Worm (Caenorhabditis elegans) whole organism, late embryonic: ENCODE measurements around the gene tam-1.
A peak's percentile ranks its signal among the peaks of the same experiment; 100 is the strongest.

ENCODE experiments used
- C08G9.2 ChIP-seq: sonication (generic microtip); optimal IDR thresholded peaks from 2 replicates; lab custom pipeline; 2016; ENCODE audit warnings: mild to moderate bottlenecking, missing genetic modification characterization, moderate library complexity, missing compliant biosample characterization
- C38D4.7 ChIP-seq: fragments of 200-800 bp; sonication (Bioruptor generic); optimal IDR thresholded peaks from 2 replicates; lab custom pipeline; 2018; ENCODE audit warnings: mild to moderate bottlenecking, missing genetic modification characterization, moderate library complexity, missing compliant biosample characterization
- F13H6.1 ChIP-seq: sonication (generic microtip); optimal IDR thresholded peaks from 2 replicates; lab custom pipeline; 2016; ENCODE audit warnings: missing genetic modification characterization, missing compliant biosample characterization
- K09A11.1 ChIP-seq: sonication (generic microtip); optimal IDR thresholded peaks from 2 replicates; lab custom pipeline; 2017; ENCODE audit warnings: antibody characterized with exemption, mild to moderate bottlenecking, missing genetic modification characterization, missing compliant biosample characterization; ENCODE audit not compliant: insufficient read depth
- T23F11.4 ChIP-seq: fragments of 200-800 bp; sonication (Bioruptor generic); optimal IDR thresholded peaks from 2 replicates; lab custom pipeline; 2018; ENCODE audit warnings: mild to moderate bottlenecking, missing genetic modification characterization, missing compliant biosample characterization
- ahr-1 ChIP-seq: sonication (generic microtip); optimal IDR thresholded peaks from 2 replicates; lab custom pipeline; 2016; ENCODE audit warnings: missing genetic modification characterization, missing compliant biosample characterization
- ama-1 ChIP-seq: fragments of 150-350 bp; optimal IDR thresholded peaks from 2 replicates; lab custom pipeline; 2014
- ceh-14 ChIP-seq: sonication (generic microtip); optimal IDR thresholded peaks from 2 replicates; lab custom pipeline; 2016; ENCODE audit warnings: missing genotype, missing genetic modification characterization, missing compliant biosample characterization
- ceh-18 ChIP-seq: sonication (generic microtip); optimal IDR thresholded peaks from 2 replicates; lab custom pipeline; 2016; ENCODE audit warnings: missing genetic modification characterization, missing compliant biosample characterization
- ceh-19 ChIP-seq: fragments of 200-800 bp; sonication (Bioruptor generic); optimal IDR thresholded peaks from 2 replicates; lab custom pipeline; 2018; ENCODE audit warnings: mild to moderate bottlenecking, missing genetic modification characterization, missing compliant biosample characterization
- ceh-2 ChIP-seq: sonication (generic microtip); optimal IDR thresholded peaks from 2 replicates; lab custom pipeline; 2016; ENCODE audit warnings: missing genotype, missing genetic modification characterization, missing compliant biosample characterization
- ceh-24 ChIP-seq: sonication (generic microtip); optimal IDR thresholded peaks from 2 replicates; lab custom pipeline; 2016; ENCODE audit warnings: mild to moderate bottlenecking, missing genetic modification characterization, missing compliant biosample characterization
- ceh-30 ChIP-seq: fragments of 150-350 bp; optimal IDR thresholded peaks from 2 replicates; lab custom pipeline; 2014; ENCODE audit warnings: missing biosample characterization, missing genetic modification characterization
- ceh-31 ChIP-seq: sonication (generic microtip); optimal IDR thresholded peaks from 2 replicates; lab custom pipeline; 2016; ENCODE audit warnings: missing genetic modification characterization, missing compliant biosample characterization
- ceh-34 ChIP-seq: sonication (generic microtip); optimal IDR thresholded peaks from 2 replicates; lab custom pipeline; 2016; ENCODE audit warnings: mild to moderate bottlenecking, missing genetic modification characterization, missing compliant biosample characterization
- ceh-45 ChIP-seq: fragments of 200-800 bp; sonication (Bioruptor generic); IDR thresholded peaks from 2 replicates; pipeline ENCODE4 v1.3.6; 2022; ENCODE audit warnings: missing genetic modification reagents, missing genetic modification characterization, missing compliant biosample characterization
- ceh-6 ChIP-seq: fragments of 200-800 bp; sonication (Bioruptor generic); optimal IDR thresholded peaks from 2 replicates; lab custom pipeline; 2018; ENCODE audit warnings: mild to moderate bottlenecking, missing genetic modification characterization, missing compliant biosample characterization
- che-1 ChIP-seq: sonication (generic microtip); optimal IDR thresholded peaks from 2 replicates; lab custom pipeline; 2016; ENCODE audit warnings: mild to moderate bottlenecking, missing genetic modification characterization, missing compliant biosample characterization
- dmd-4 ChIP-seq: sonication (generic microtip); optimal IDR thresholded peaks from 2 replicates; lab custom pipeline; 2016; ENCODE audit warnings: borderline replicate concordance, missing genetic modification characterization, missing compliant biosample characterization
- elt-2 ChIP-seq: sonication (generic microtip); optimal IDR thresholded peaks from 2 replicates; lab custom pipeline; 2016; ENCODE audit warnings: missing genetic modification reagents, missing genetic modification characterization, missing compliant biosample characterization
- eyg-1 ChIP-seq: sonication (generic microtip); optimal IDR thresholded peaks from 2 replicates; lab custom pipeline; 2016; ENCODE audit warnings: missing genotype, missing genetic modification characterization, missing compliant biosample characterization
- fax-1 ChIP-seq: sonication (generic microtip); optimal IDR thresholded peaks from 2 replicates; lab custom pipeline; 2016; ENCODE audit warnings: missing genotype, missing genetic modification characterization, missing compliant biosample characterization
- fkh-10 ChIP-seq: fragments of 150-350 bp; optimal IDR thresholded peaks from 2 replicates; lab custom pipeline; 2014; ENCODE audit warnings: missing biosample characterization, missing genetic modification reagents, missing genetic modification characterization
- hlh-15 ChIP-seq: sonication (generic microtip); optimal IDR thresholded peaks from 2 replicates; lab custom pipeline; 2016; ENCODE audit warnings: missing genetic modification characterization, missing compliant biosample characterization
- hlh-6 ChIP-seq: sonication (generic microtip); optimal IDR thresholded peaks from 2 replicates; lab custom pipeline; 2016; ENCODE audit warnings: missing genotype, missing genetic modification characterization, missing compliant biosample characterization
- lim-6 ChIP-seq: sonication (generic microtip); optimal IDR thresholded peaks from 2 replicates; lab custom pipeline; 2016; ENCODE audit warnings: missing genetic modification characterization, missing compliant biosample characterization
- madf-2 ChIP-seq: sonication (generic microtip); optimal IDR thresholded peaks from 2 replicates; lab custom pipeline; 2017; ENCODE audit warnings: missing genetic modification characterization, missing compliant biosample characterization
- mec-3 ChIP-seq: sonication (generic microtip); optimal IDR thresholded peaks from 2 replicates; lab custom pipeline; 2016; ENCODE audit warnings: borderline replicate concordance, missing genetic modification characterization, missing compliant biosample characterization
- nfya-1 ChIP-seq: sonication (generic microtip); optimal IDR thresholded peaks from 2 replicates; lab custom pipeline; 2017; ENCODE audit warnings: missing genetic modification characterization, mild to moderate bottlenecking, missing compliant biosample characterization, antibody characterized with exemption, moderate library complexity
- nhr-11 ChIP-seq: fragments of 150-350 bp; optimal IDR thresholded peaks from 2 replicates; lab custom pipeline; 2014; ENCODE audit warnings: missing biosample characterization, missing genetic modification characterization
- nhr-232 ChIP-seq: sonication (generic microtip); optimal IDR thresholded peaks from 2 replicates; lab custom pipeline; 2016; ENCODE audit warnings: missing genetic modification characterization, missing compliant biosample characterization
- pag-3 ChIP-seq: sonication (generic microtip); optimal IDR thresholded peaks from 2 replicates; lab custom pipeline; 2016; ENCODE audit warnings: missing compliant biosample characterization, missing genetic modification characterization, borderline replicate concordance
- pat-9 ChIP-seq: fragments of 200-800 bp; sonication (Bioruptor generic); optimal IDR thresholded peaks from 2 replicates; lab custom pipeline; 2018; ENCODE audit warnings: mild to moderate bottlenecking, missing genetic modification characterization, moderate library complexity, missing compliant biosample characterization
- pax-1 ChIP-seq: fragments of 150-350 bp; optimal IDR thresholded peaks from 2 replicates; lab custom pipeline; 2014; ENCODE audit warnings: missing biosample characterization, missing genetic modification characterization
- pha-4 ChIP-seq: fragments of 150-350 bp; optimal IDR thresholded peaks from 2 replicates; lab custom pipeline; 2018; ENCODE audit warnings: missing biosample characterization, missing genetic modification reagents, missing genetic modification characterization
- sox-2 ChIP-seq: fragments of 200-800 bp; sonication (Bioruptor generic); IDR thresholded peaks from 2 replicates; pipeline ENCODE4 v1.3.6; 2022; ENCODE audit warnings: missing genetic modification reagents, missing genetic modification characterization, missing compliant biosample characterization
- tbx-7 ChIP-seq: sonication (generic microtip); optimal IDR thresholded peaks from 2 replicates; lab custom pipeline; 2016; ENCODE audit warnings: missing genotype, missing genetic modification characterization, missing compliant biosample characterization
- ttx-3 ChIP-seq: sonication (generic microtip); optimal IDR thresholded peaks from 2 replicates; lab custom pipeline; 2016; ENCODE audit warnings: missing genetic modification reagents, missing genetic modification characterization, missing compliant biosample characterization
- unc-3 ChIP-seq, 2 experiments: fragments of 200-800 bp in 1 of 2; sonication (Bioruptor generic) in 1 of 2; sonication (generic microtip) in 1 of 2; conservative IDR thresholded peaks in 1 of 2; optimal IDR thresholded peaks in 1 of 2; 2 replicates each; pipeline versions ENCODE4 v1.3.6 to Lab custom; 2016 to 2022; ENCODE audit warnings: missing compliant biosample characterization in 2 of 2, missing genetic modification characterization in 2 of 2, missing genetic modification reagents in 1 of 2
- unc-55 ChIP-seq: sonication (generic microtip); optimal IDR thresholded peaks from 2 replicates; lab custom pipeline; 2017; ENCODE audit warnings: missing biosample characterization, missing genetic modification reagents, missing genetic modification characterization
- unc-86 ChIP-seq: sonication (generic microtip); optimal IDR thresholded peaks from 2 replicates; lab custom pipeline; 2016; ENCODE audit warnings: missing genetic modification characterization, missing compliant biosample characterization
- zip-5 ChIP-seq: sonication (generic microtip); optimal IDR thresholded peaks from 2 replicates; lab custom pipeline; 2016; ENCODE audit warnings: missing genetic modification characterization, missing compliant biosample characterization
- ztf-16 ChIP-seq: sonication (generic microtip); optimal IDR thresholded peaks from 2 replicates; lab custom pipeline; 2017; ENCODE audit warnings: missing genetic modification characterization, missing compliant biosample characterization

Gene tam-1

DNA sequence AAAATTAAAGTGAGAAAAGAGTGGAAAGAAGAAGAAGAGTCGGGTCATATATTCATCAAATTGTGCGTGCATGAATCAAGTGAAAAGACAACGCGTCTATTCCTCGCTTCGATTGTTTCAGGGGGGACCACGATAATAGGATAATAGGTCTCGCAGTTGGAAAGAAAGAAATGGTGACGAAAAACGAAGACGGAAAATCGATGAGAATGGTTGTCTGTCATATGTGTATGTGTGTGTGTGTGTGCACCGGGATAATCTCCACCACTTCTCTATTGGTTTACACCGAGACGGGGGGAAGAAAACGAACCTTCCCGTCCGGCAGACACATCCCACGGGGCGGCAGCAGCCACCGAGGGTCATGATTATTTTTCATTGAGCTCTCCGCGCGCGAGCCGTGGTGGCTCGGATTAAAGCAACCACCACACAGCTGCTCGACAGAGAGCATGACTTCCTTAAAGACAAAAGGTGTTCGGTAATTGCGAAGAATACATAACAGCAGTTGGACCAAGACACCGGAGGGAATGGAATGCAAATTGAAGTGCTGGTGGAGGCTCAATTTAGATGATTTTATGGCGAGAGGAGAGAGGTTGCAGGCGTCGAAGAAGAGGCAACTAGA lies 1.2 kb upstream of the tam-1 start (continued):
- no peak for TF ChIP-seq ama-1 (lab: Kevin White, UChicago)
- TF ChIP-seq T23F11.4 (GFP tag; lab: Kevin White, UChicago), result no peak
- no peak for TF ChIP-seq sox-2
- peak; percentile 81 for TF ChIP-seq unc-55
- no peak for TF ChIP-seq ttx-3 (tag; lab: Kevin White, UChicago)
- TF ChIP-seq ceh-31 (tag; lab: Kevin White, UChicago), result peak; percentile 57
- TF ChIP-seq madf-2 (tag; lab: Kevin White, UChicago), result no peak
- no peak for TF ChIP-seq che-1 (tag; lab: Kevin White, UChicago)
- no peak for TF ChIP-seq C38D4.7 (GFP tag; lab: Kevin White, UChicago)
- no peak for TF ChIP-seq mec-3 (tag; lab: Kevin White, UChicago)
- no peak for TF ChIP-seq zip-5 (tag; lab: Kevin White, UChicago)
- TF ChIP-seq pax-1 (tag; lab: Kevin White, UChicago), result no peak
- TF ChIP-seq hlh-6 (tag; lab: Kevin White, UChicago), result peak; percentile 39
- TF ChIP-seq elt-2 (tag; lab: Kevin White, UChicago), result no peak
- TF ChIP-seq nfya-1 (tag; lab: Kevin White, UChicago), result peak; percentile 65
- TF ChIP-seq F13H6.1 (tag; lab: Kevin White, UChicago), result no peak
- peak; percentile 60 for TF ChIP-seq ceh-19 (GFP tag; lab: Kevin White, UChicago)
- no peak for TF ChIP-seq fax-1 (tag; lab: Kevin White, UChicago)
- TF ChIP-seq ceh-24, result no peak
- TF ChIP-seq dmd-4, result no peak
- peak; percentile 51 for TF ChIP-seq ceh-2 (tag; lab: Kevin White, UChicago)
- TF ChIP-seq pag-3, result no peak
- no peak for TF ChIP-seq ceh-14 (tag; lab: Kevin White, UChicago)
- no peak for TF ChIP-seq nhr-11 (tag; lab: Kevin White, UChicago)
- TF ChIP-seq ceh-6, result no peak
- TF ChIP-seq ceh-18 (tag; lab: Kevin White, UChicago), result peak; percentile 39
- TF ChIP-seq lim-6 (tag; lab: Kevin White, UChicago), result no peak
- TF ChIP-seq ahr-1 (tag; lab: Kevin White, UChicago), result no peak
- peak; percentile 21 for TF ChIP-seq pat-9 (tag; lab: Kevin White, UChicago)
- no peak for TF ChIP-seq pha-4
- no peak for TF ChIP-seq fkh-10 (GFP tag; lab: Kevin White, UChicago)

DNA sequence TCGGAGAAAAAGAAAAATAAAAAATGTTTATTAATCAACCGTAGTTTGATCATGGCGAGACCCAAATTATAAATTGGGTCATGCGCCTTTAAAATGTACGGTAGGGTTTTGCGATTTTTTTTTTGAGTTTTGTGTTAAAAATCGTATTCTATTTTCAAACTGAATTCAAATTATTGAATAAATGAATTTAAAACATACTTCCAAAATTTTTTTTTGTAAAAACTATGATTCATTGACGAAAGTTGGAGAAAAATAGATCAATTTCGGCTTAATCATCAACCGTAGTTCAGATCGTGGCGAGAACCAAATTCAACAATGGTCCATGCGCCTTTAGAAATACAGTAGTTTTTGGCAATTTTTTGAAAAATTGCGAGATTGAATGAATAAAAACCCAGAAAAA lies 704 bp upstream of the tam-1 start:
- TF ChIP-seq unc-86 (tag; lab: Kevin White, UChicago) (no peak), K09A11.1 (tag; lab: Kevin White, UChicago) (no peak), unc-3 (GFP tag; conservative IDR thresholded peaks at IDR 0.05; lab: Robert Waterston, UW) (no peak), unc-3 (tag; optimal IDR thresholded peaks at IDR 0.05; lab: Kevin White, UChicago) (no peak), C08G9.2 (tag; lab: Kevin White, UChicago) (no peak), ceh-30 (tag; lab: Kevin White, UChicago) (no peak), eyg-1 (no peak), ama-1 (lab: Kevin White, UChicago) (no peak), ceh-2 (tag; lab: Kevin White, UChicago) (no peak), fax-1 (tag; lab: Kevin White, UChicago) (no peak), ceh-45 (GFP tag; lab: Robert Waterston, UW) (no peak), ceh-24 (no peak), hlh-15 (no peak), ceh-34 (tag; lab: Kevin White, UChicago) (no peak), tbx-7 (tag; lab: Kevin White, UChicago) (no peak), mec-3 (tag; lab: Kevin White, UChicago) (no peak), ztf-16 (tag; lab: Kevin White, UChicago) (no peak), nhr-232 (tag; lab: Kevin White, UChicago) (no peak)
